Worm (Caenorhabditis elegans): ENCODE results near the gene Y38E10A.8.

ce11 chrII:12572760-12573159 lies 34.2 kb upstream of the Y38E10A.8 start, which contains the start of gene Y38E10A.35:
- TF ChIP-seq ceh-82 (tag; optimal IDR thresholded peaks at IDR 0.05) (no peak), elt-2 (tag; optimal IDR thresholded peaks at IDR 0.05) (no peak), nhr-67 (tag; optimal IDR thresholded peaks at IDR 0.05) (no peak), nhr-77 (tag; optimal IDR thresholded peaks at IDR 0.05) (no peak), daf-12 (tag; optimal IDR thresholded peaks at IDR 0.05) (no peak), ZK546.5 (tag; optimal IDR thresholded peaks at IDR 0.05) (no peak), pqm-1 (tag; optimal IDR thresholded peaks at IDR 0.05) (no peak), elt-3 (tag; optimal IDR thresholded peaks at IDR 0.05) (no peak)
